Worm (Caenorhabditis elegans): ENCODE data around the gene srh-8.

Gene srh-8

ce11 chrV:3992334-3992733 is 13.0 kb upstream of the srh-8 start:
- no peak for TF ChIP-seq madf-2 (tag; optimal IDR thresholded peaks at IDR 0.05)
- no peak for TF ChIP-seq ceh-48 (tag; optimal IDR thresholded peaks at IDR 0.05)
- TF ChIP-seq K02D7.2 (tag; optimal IDR thresholded peaks at IDR 0.05): no peak
- TF ChIP-seq unc-3 (GFP tag; conservative IDR thresholded peaks at IDR 0.05): no peak
- TF ChIP-seq unc-3 (tag; optimal IDR thresholded peaks at IDR 0.05): no peak
- TF ChIP-seq ceh-31 (tag; optimal IDR thresholded peaks at IDR 0.05): no peak
- TF ChIP-seq elt-4 (tag; optimal IDR thresholded peaks at IDR 0.05): no peak

ce11 chrV:3994048-3994447 is 11.3 kb upstream of the srh-8 start, which contains the start of gene K09D9.9:
Gene K09D9.9, minus strand, starts transcription at chrV:3994148.
- TF ChIP-seq pqm-1 (tag; optimal IDR thresholded peaks at IDR 0.05) (no peak), pha-4 (tag; optimal IDR thresholded peaks at IDR 0.05) (no peak), fkh-10 (GFP tag; optimal IDR thresholded peaks at IDR 0.05) (no peak), ceh-14 (tag; optimal IDR thresholded peaks at IDR 0.05) (no peak), sox-2 (GFP tag; IDR thresholded peaks at IDR 0.05) (no peak), fax-1 (tag; optimal IDR thresholded peaks at IDR 0.05) (no peak), C38D4.7 (GFP tag; optimal IDR thresholded peaks at IDR 0.05) (no peak), ceh-45 (GFP tag; IDR thresholded peaks at IDR 0.05) (no peak), unc-42 (tag; optimal IDR thresholded peaks at IDR 0.05) (no peak), lim-6 (tag; optimal IDR thresholded peaks at IDR 0.05) (no peak), zip-5 (tag; optimal IDR thresholded peaks at IDR 0.05) (no peak), rnt-1 (tag; optimal IDR thresholded peaks at IDR 0.05) (no peak), ceh-34 (tag; optimal IDR thresholded peaks at IDR 0.05) (no peak)

- no peak for TF ChIP-seq K02D7.2 (tag; optimal IDR thresholded peaks at IDR 0.05)
- no peak for TF ChIP-seq pha-2 (tag; optimal IDR thresholded peaks at IDR 0.05)
- no peak for TF ChIP-seq che-1 (tag; optimal IDR thresholded peaks at IDR 0.05)
- no peak for TF ChIP-seq rnt-1 (tag; optimal IDR thresholded peaks at IDR 0.05)
- no peak for TF ChIP-seq ceh-14 (tag; optimal IDR thresholded peaks at IDR 0.05)
- no peak for TF ChIP-seq Y22D7AL.16 (tag; optimal IDR thresholded peaks at IDR 0.05)
- no peak for TF ChIP-seq sox-4 (tag; optimal IDR thresholded peaks at IDR 0.05)
- no peak for TF ChIP-seq C08G9.2 (tag; optimal IDR thresholded peaks at IDR 0.05)
These were observed 9.5 kb upstream of the srh-8 start, which contains the start of gene srx-62 for ce11 chrV:3995838-3996237. Gene srx-62, minus strand, starts transcription at chrV:3995938.

- no peak for TF ChIP-seq fkh-6 (tag; optimal IDR thresholded peaks at IDR 0.05)
These were observed 742 bp upstream of the srh-8 start for ce11 chrV:4004577-4004976.

ce11 chrV:4007927-4008326 is 2.6 kb downstream of the srh-8 start, which contains the start of gene srh-7:
Gene srh-7, plus strand, starts transcription at chrV:4008227.
- TF ChIP-seq hlh-8 (tag; optimal IDR thresholded peaks at IDR 0.05) (no peak), K09A11.1 (tag; optimal IDR thresholded peaks at IDR 0.05; ENCODE audit: insufficient read depth) (no peak), dmd-4 (tag; optimal IDR thresholded peaks at IDR 0.05; ENCODE audit: borderline replicate concordance) (no peak), ref-2 (tag; optimal IDR thresholded peaks at IDR 0.05) (no peak), pros-1 (tag; optimal IDR thresholded peaks at IDR 0.05) (no peak), ztf-16 (tag; optimal IDR thresholded peaks at IDR 0.05) (no peak), gmeb-2 (tag; optimal IDR thresholded peaks at IDR 0.05) (no peak), hlh-15 (tag; optimal IDR thresholded peaks at IDR 0.05) (no peak), syd-9 (tag; optimal IDR thresholded peaks at IDR 0.05) (no peak), hlh-6 (tag; optimal IDR thresholded peaks at IDR 0.05) (no peak), hlh-30 (tag; optimal IDR thresholded peaks at IDR 0.05; ENCODE audit: insufficient read depth) (no peak)

Measured in whole organism, late embryonic.